Fruit fly (Drosophila melanogaster) whole organism, prepupa: ENCODE data around the gene Ir76a.
A peak's percentile ranks its signal among the peaks of the same experiment; 100 is the strongest.
"Not testable (repeated sequence)": the region's sequence is repeated elsewhere in the genome, so short reads cannot be mapped to it uniquely, and the experiment has no call there.

Experiments used
- Blimp-1 ChIP-seq: fragments of 200-800 bp; sonication (Bioruptor generic); optimal IDR thresholded peaks from 3 replicates; lab custom pipeline; 2017; ENCODE audit warnings: missing biosample characterization, missing genetic modification characterization, mild to moderate bottlenecking, moderate library complexity, missing genetic modification reagents
- CG11294 ChIP-seq: fragments of 200-800 bp; sonication (Bioruptor generic); IDR thresholded peaks from 2 replicates; pipeline ENCODE4 v1.3.6; 2022; ENCODE audit warnings: missing biosample characterization, missing genetic modification characterization
- CG11762 ChIP-seq: fragments of 200-800 bp; sonication (Bioruptor generic); optimal IDR thresholded peaks from 3 replicates; lab custom pipeline; 2016; ENCODE audit warnings: missing biosample characterization, missing genetic modification characterization; ENCODE audit not compliant: insufficient read depth
- CG11902 ChIP-seq: fragments of 200-800 bp; sonication (Bioruptor generic); optimal IDR thresholded peaks from 3 replicates; lab custom pipeline; 2016; ENCODE audit warnings: missing biosample characterization, missing genetic modification characterization
- CG16779 ChIP-seq: fragments of 200-800 bp; sonication (Bioruptor generic); optimal IDR thresholded peaks from 3 replicates; lab custom pipeline; 2017; ENCODE audit warnings: missing biosample characterization, mild to moderate bottlenecking, missing genetic modification characterization
- CG32006 ChIP-seq: fragments of 200-800 bp; sonication (Bioruptor generic); optimal IDR thresholded peaks from 3 replicates; lab custom pipeline; 2017; ENCODE audit warnings: missing biosample characterization, mild to moderate bottlenecking, missing genetic modification characterization
- CG3919 ChIP-seq: fragments of 200-800 bp; sonication (Bioruptor generic); optimal IDR thresholded peaks from 3 replicates; lab custom pipeline; 2016; ENCODE audit warnings: missing biosample characterization, missing genetic modification characterization
- CG4318 ChIP-seq: fragments of 200-800 bp; sonication (Bioruptor generic); optimal IDR thresholded peaks from 3 replicates; lab custom pipeline; 2017; ENCODE audit warnings: missing biosample characterization, mild to moderate bottlenecking, missing genetic modification characterization
- CG6163 ChIP-seq: fragments of 200-800 bp; sonication (Bioruptor generic); IDR thresholded peaks from 3 replicates; pipeline ENCODE4 v1.3.6; 2022; ENCODE audit warnings: missing biosample characterization, missing genetic modification characterization
- CG6792 ChIP-seq: fragments of 200-800 bp; sonication (Bioruptor generic); optimal IDR thresholded peaks from 3 replicates; lab custom pipeline; 2016; ENCODE audit warnings: missing biosample characterization, missing genetic modification characterization
- CG6808 ChIP-seq: fragments of 200-800 bp; sonication (Bioruptor generic); optimal IDR thresholded peaks from 3 replicates; lab custom pipeline; 2017; ENCODE audit warnings: missing biosample characterization, missing genetic modification characterization, mild to moderate bottlenecking, moderate library complexity, missing genetic modification reagents
- CG7368 ChIP-seq: fragments of 200-800 bp; sonication (Bioruptor generic); optimal IDR thresholded peaks from 3 replicates; lab custom pipeline; 2016; ENCODE audit warnings: missing biosample characterization, missing genetic modification characterization
- Eip75B ChIP-seq: fragments of 200-800 bp; sonication (Bioruptor generic); optimal IDR thresholded peaks from 3 replicates; lab custom pipeline; 2016; ENCODE audit warnings: missing biosample characterization, missing genetic modification characterization
- Eip78C ChIP-seq: fragments of 200-800 bp; sonication (Bioruptor generic); peaks from one replicate; lab custom pipeline; 2016; ENCODE audit warnings: missing biosample characterization, missing genetic modification characterization
- Eip93F ChIP-seq: fragments of 200-800 bp; sonication (Bioruptor generic); optimal IDR thresholded peaks from 2 replicates; lab custom pipeline; 2016; ENCODE audit warnings: missing biosample characterization, mild to moderate bottlenecking, missing genetic modification characterization
- Ets21C ChIP-seq: fragments of 200-800 bp; sonication (Bioruptor generic); optimal IDR thresholded peaks from 3 replicates; lab custom pipeline; 2016; ENCODE audit warnings: missing biosample characterization, missing genetic modification characterization
- Gug ChIP-seq: fragments of 200-800 bp; sonication (Bioruptor generic); IDR thresholded peaks from 2 replicates; pipeline ENCODE4 v1.3.6; 2022; ENCODE audit warnings: missing biosample characterization, missing genetic modification characterization
- Hr39 ChIP-seq: fragments of 200-800 bp; sonication (Bioruptor generic); optimal IDR thresholded peaks from 2 replicates; lab custom pipeline; 2016; ENCODE audit warnings: missing biosample characterization, missing genetic modification characterization
- Lpt ChIP-seq: fragments of 200-800 bp; sonication (Bioruptor generic); optimal IDR thresholded peaks from 3 replicates; lab custom pipeline; 2016; ENCODE audit warnings: missing biosample characterization, missing genetic modification characterization
- Smox ChIP-seq: fragments of 200-800 bp; sonication (Bioruptor generic); optimal IDR thresholded peaks from 3 replicates; lab custom pipeline; 2016; ENCODE audit warnings: missing biosample characterization, missing genetic modification characterization
- Sox102F ChIP-seq: fragments of 200-800 bp; sonication (Bioruptor generic); optimal IDR thresholded peaks from 2 replicates; lab custom pipeline; 2016; ENCODE audit warnings: missing biosample characterization, mild to moderate bottlenecking, missing genetic modification characterization
- Sox14 ChIP-seq: fragments of 200-800 bp; sonication (Bioruptor generic); optimal IDR thresholded peaks from 3 replicates; lab custom pipeline; 2016; ENCODE audit warnings: missing biosample characterization, missing genetic modification characterization
- Sox15 ChIP-seq: fragments of 200-800 bp; sonication (Bioruptor generic); optimal IDR thresholded peaks from 3 replicates; lab custom pipeline; 2016; ENCODE audit warnings: missing biosample characterization, missing genetic modification characterization
- achi ChIP-seq: fragments of 200-800 bp; sonication (Bioruptor generic); optimal IDR thresholded peaks from 3 replicates; lab custom pipeline; 2016; ENCODE audit warnings: missing biosample characterization, missing genetic modification characterization
- acj6 ChIP-seq: fragments of 200-800 bp; sonication (Bioruptor generic); optimal IDR thresholded peaks from 3 replicates; lab custom pipeline; 2016; ENCODE audit warnings: missing biosample characterization, missing genetic modification characterization
- eg ChIP-seq: fragments of 200-800 bp; sonication (Bioruptor generic); IDR thresholded peaks from 3 replicates; pipeline ENCODE4 v1.3.6; 2022; ENCODE audit warnings: missing biosample characterization, missing genetic modification characterization
- esn ChIP-seq: fragments of 200-800 bp; sonication (Bioruptor generic); optimal IDR thresholded peaks from 2 replicates; lab custom pipeline; 2016; ENCODE audit warnings: missing biosample characterization, mild to moderate bottlenecking, missing genetic modification characterization, moderate library complexity
- fd59A ChIP-seq: fragments of 200-800 bp; sonication (Bioruptor generic); optimal IDR thresholded peaks from 2 replicates; lab custom pipeline; 2017; ENCODE audit warnings: missing biosample characterization, mild to moderate bottlenecking, missing genetic modification characterization, missing genetic modification reagents
- fd85E ChIP-seq: fragments of 200-800 bp; sonication (Bioruptor generic); optimal IDR thresholded peaks from 3 replicates; lab custom pipeline; 2016; ENCODE audit warnings: missing biosample characterization, missing genetic modification characterization
- fkh ChIP-seq: fragments of 200-800 bp; sonication (Bioruptor generic); optimal IDR thresholded peaks from 3 replicates; lab custom pipeline; 2017; ENCODE audit warnings: missing biosample characterization, mild to moderate bottlenecking, missing genetic modification characterization, moderate library complexity
- net ChIP-seq: fragments of 200-800 bp; sonication (Bioruptor generic); optimal IDR thresholded peaks from 3 replicates; lab custom pipeline; 2016; ENCODE audit warnings: missing biosample characterization, missing genetic modification characterization
- ss ChIP-seq, 2 experiments: fragments of 200-800 bp; sonication (Bioruptor generic); optimal IDR thresholded peaks; 2 replicates in 1 of 2; 3 replicates in 1 of 2; lab custom pipeline; 2017 to 2018; ENCODE audit warnings: mild to moderate bottlenecking in 2 of 2, missing biosample characterization in 2 of 2, missing genetic modification characterization in 2 of 2, moderate library complexity in 1 of 2
- svp ChIP-seq: fragments of 200-800 bp; sonication (Bioruptor generic); peaks from one replicate; lab custom pipeline; 2016; ENCODE audit warnings: missing biosample characterization, missing genetic modification characterization
- topi ChIP-seq: fragments of 200-800 bp; sonication (Bioruptor generic); optimal IDR thresholded peaks from 3 replicates; lab custom pipeline; 2016; ENCODE audit warnings: missing biosample characterization, missing genetic modification characterization
- vri ChIP-seq: fragments of 200-800 bp; sonication (Bioruptor generic); optimal IDR thresholded peaks from 3 replicates; lab custom pipeline; 2016; ENCODE audit warnings: missing biosample characterization, mild to moderate bottlenecking, missing genetic modification characterization

The Ir76a gene

DNA sequence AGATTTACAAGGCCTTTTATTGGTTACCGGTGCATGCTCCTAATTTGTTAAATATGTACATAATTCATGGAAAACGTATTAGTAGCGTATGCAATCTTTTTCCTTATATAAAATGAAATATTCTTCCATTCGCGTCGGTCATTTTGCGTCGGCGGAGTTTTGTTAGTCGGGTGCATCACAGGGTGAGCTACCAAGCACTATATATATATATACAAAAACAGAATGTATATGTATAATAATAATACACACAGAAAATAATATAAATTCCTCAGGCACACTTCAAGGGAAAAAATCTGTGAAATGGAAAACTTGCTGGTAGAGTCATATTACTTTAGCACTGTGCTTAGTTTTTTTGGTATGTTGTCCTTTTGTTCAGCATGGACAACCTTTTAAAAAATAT, at the start of gene Ir76a:
TSS of gene Ir76a (plus strand) at position 301 of the 400 bp plus-strand sequence.
- TF ChIP-seq eg = no peak
- TF ChIP-seq esn (GFP tag; lab: Kevin White, UChicago) = no peak
- TF ChIP-seq Smox = no peak
- no peak for TF ChIP-seq Ets21C (GFP tag; lab: Kevin White, UChicago)
- no peak for TF ChIP-seq svp (GFP tag; lab: Kevin White, UChicago)
- TF ChIP-seq fd59A (GFP tag; lab: Kevin White, UChicago) = no peak
- TF ChIP-seq achi (GFP tag; lab: Kevin White, UChicago) = no peak
- TF ChIP-seq CG3919 (GFP tag; lab: Kevin White, UChicago) = no peak
- no peak for TF ChIP-seq acj6 (GFP tag; lab: Kevin White, UChicago)
- TF ChIP-seq net = no peak
- TF ChIP-seq CG32006 (GFP tag; lab: Kevin White, UChicago) = no peak
- TF ChIP-seq Sox14 = no peak
- TF ChIP-seq CG11762 = no peak
- TF ChIP-seq fd85E (GFP tag; lab: Kevin White, UChicago) = no peak
- TF ChIP-seq CG11294 (GFP tag; lab: Robert Waterston, UW) = no peak
- no peak for TF ChIP-seq fkh (GFP tag; lab: Kevin White, UChicago)

DNA sequence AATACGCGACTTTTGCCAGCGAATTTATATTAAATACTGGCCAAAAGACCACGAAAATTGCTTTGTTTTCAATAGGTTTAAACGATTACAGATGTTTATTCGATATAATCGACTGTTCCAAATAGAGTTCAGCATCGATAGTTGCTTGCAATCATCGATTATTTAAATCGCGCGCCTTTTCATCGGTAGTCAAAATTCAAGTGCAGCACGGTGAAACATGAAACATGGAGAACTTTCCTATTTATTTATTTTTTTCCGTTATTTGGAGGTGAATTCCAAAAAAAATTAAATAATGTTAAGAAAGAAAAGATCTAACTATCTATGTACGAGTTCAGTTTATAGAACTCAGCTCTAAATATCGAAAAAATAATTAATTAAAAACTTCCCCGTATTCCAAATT, 49.4 kb upstream of the Ir76a start, which contains the start of gene CG42638:
TSS of gene CG42638 (minus strand) at position 101 of the 400 bp plus-strand sequence.
- TF ChIP-seq Sox102F, Hr39, CG6792 (GFP tag; lab: Kevin White, UChicago): not testable (repeated sequence)

dm6 chr3L:19760109-19760508, 39.0 kb upstream of the Ir76a start, which contains the start of gene Vtld:
TSS of gene Vtld (plus strand) at chr3L:19760409.
- TF ChIP-seq CG11902 (GFP tag; lab: Kevin White, UChicago); Lpt; topi (GFP tag; lab: Kevin White, UChicago): not testable (repeated sequence)
- TF ChIP-seq, all 60 proteins: peak for 0; not testable (repeated sequence) for 60

DNA sequence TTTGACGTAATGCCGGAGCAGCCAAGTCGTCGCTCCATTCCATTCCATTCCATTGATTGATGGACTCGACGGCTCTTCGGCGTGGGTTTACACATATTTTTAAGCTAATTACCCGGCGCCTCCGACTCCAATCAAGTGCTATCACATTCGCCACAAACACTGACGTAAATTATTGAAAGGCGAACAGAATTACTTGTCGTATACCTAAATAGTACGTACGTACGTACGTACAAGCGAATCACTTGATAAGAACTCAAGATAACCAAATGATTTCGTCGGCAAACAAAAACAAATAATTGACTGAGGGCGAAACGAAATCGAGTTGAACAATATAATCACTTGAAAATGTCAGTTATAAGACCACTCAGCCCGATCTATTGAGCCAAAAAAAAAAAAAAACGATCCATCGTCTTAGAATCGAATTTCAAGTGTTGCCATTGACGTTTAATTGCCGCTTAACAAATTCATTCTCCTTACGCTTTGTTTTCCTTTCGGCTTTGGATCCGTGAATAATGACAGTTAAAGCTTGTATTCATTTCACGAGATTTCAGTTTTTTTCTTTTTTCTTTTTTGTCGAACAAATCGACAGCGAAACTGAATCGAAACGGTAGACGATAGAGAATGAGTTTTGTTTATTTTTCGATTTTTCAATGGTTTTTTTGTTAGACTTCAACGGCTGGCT, 21.7 kb upstream of the Ir76a start:
- TF ChIP-seq Eip75B (GFP tag; lab: Kevin White, UChicago) (no peak), svp (GFP tag; lab: Kevin White, UChicago) (peak; percentile 84), fkh (GFP tag; lab: Kevin White, UChicago) (peak; percentile 35), fd85E (GFP tag; lab: Kevin White, UChicago) (no peak), vri (peak; percentile 38), CG6163 (GFP tag; lab: Robert Waterston, UW) (no peak)

DNA sequence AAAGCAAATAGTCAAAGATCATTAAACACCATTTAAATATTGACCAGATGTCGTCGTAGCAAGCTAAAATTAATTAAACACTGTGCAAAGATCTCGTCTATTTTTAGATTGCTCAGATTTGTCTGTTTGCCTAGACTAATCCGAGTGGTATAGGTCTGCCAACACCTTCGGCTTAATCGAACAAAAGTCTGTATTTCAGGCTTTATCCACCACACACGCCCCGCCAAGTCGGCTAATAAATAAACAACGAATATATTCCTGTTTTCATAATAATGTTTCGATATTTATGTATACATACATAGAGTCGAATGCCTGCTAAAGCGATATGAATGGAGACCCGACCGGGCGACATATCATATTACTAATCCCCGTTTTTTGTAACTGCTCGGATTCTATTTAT, 20.5 kb upstream of the Ir76a start:
- peak; percentile 49 for TF ChIP-seq fkh (GFP tag; lab: Kevin White, UChicago)
- no peak for TF ChIP-seq Sox15 (GFP tag; lab: Kevin White, UChicago)

dm6 chr3L:19787632-19788031, 11.4 kb upstream of the Ir76a start:
- peak; percentile 40 for TF ChIP-seq fkh (GFP tag; lab: Kevin White, UChicago)
- TF ChIP-seq Eip78C (GFP tag; lab: Kevin White, UChicago) = no peak
- TF ChIP-seq vri = peak; percentile 4
- no peak for TF ChIP-seq Gug (GFP tag; lab: Robert Waterston, UW)
- TF ChIP-seq CG11762 = no peak
- TF ChIP-seq Eip93F (GFP tag; lab: Kevin White, UChicago) = no peak

dm6 chr3L:19790564-19790928, 8.5 kb upstream of the Ir76a start:
- no peak for TF ChIP-seq Blimp-1
- TF ChIP-seq CG4318 (GFP tag; lab: Kevin White, UChicago) = no peak
- no peak for TF ChIP-seq achi (GFP tag; lab: Kevin White, UChicago)
- no peak for TF ChIP-seq CG16779 (tag; lab: Kevin White, UChicago)
- TF ChIP-seq CG6808 (GFP tag; lab: Kevin White, UChicago) = no peak
- no peak for TF ChIP-seq CG7368 (GFP tag; lab: Kevin White, UChicago)
- TF ChIP-seq Smox = no peak
- TF ChIP-seq ss (GFP tag; optimal IDR thresholded peaks at IDR 0.05; lab: Kevin White, UChicago) = no peak
